Worm (Caenorhabditis elegans): Measurements from ENCODE around the gene F56H9.9.

- TF ChIP-seq dao-5 (tag; optimal IDR thresholded peaks at IDR 0.05), result no peak
- no peak for TF ChIP-seq him-1 (tag; optimal IDR thresholded peaks at IDR 0.05)
Measured at ce11 chrV:12659426-12659825, 35.2 kb upstream of the F56H9.9 start, which contains the start of gene ccch-3.
